Fruit fly (Drosophila melanogaster): ENCODE measurements around the gene Ccdc39.

Gene Ccdc39

DNA sequence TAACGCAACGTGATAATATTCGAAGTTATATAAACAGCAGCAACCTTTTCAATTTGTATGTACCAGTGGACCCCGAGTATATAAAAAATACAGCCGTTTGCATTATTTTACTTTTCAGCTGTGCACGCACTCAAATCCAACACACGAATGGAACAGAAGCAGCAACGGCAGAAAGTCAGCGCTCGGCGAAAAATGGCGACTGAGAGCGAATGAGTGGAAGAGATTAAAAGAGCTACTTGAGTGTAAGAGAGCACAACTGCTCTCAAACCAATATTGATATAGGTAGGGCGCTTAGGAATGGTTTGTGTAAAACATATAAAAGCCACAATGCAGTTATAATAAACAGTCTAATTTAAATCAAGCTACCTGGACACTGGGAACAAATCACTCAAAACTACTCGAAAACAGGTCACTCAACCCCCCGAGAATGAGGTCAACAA, 21.8 kb upstream of the Ccdc39 start (continued):
- TF ChIP-seq CG31224 (GFP tag; IDR thresholded peaks at IDR 0.05) (no peak), CG9876 (GFP tag; optimal IDR thresholded peaks at IDR 0.05) (peak; percentile 30), BEAF-32 (GFP tag; optimal IDR thresholded peaks at IDR 0.05) (no peak), HLH3B (GFP tag; IDR thresholded peaks at IDR 0.05) (peak; percentile 39; the same call in 1 of the 2 replicates), hb (GFP tag; IDR thresholded peaks at IDR 0.05; ENCODE audit: partially characterized antibody) (no peak), CG2712 (tag; optimal IDR thresholded peaks at IDR 0.05) (peak; percentile 27), CG31388 (GFP tag; optimal IDR thresholded peaks at IDR 0.05) (no peak), fu2 (GFP tag; optimal IDR thresholded peaks at IDR 0.05) (no peak), CG17385 (GFP tag; optimal IDR thresholded peaks at IDR 0.05) (peak; percentile 63), CG6813 (GFP tag; optimal IDR thresholded peaks at IDR 0.05) (peak; percentile 91)

- TF ChIP-seq ac (GFP tag; optimal IDR thresholded peaks at IDR 0.05) (no peak), CG10274 (GFP tag; optimal IDR thresholded peaks at IDR 0.05) (peak; percentile 44), Gsc (GFP tag; IDR thresholded peaks at IDR 0.05) (no peak), CG2889 (GFP tag; IDR thresholded peaks at IDR 0.05) (0 out of 3 replicates have a peak, but pooled peaks have one; percentile 6), CG12391 (tag; optimal IDR thresholded peaks at IDR 0.05) (peak; percentile 84), Oli (tag; optimal IDR thresholded peaks at IDR 0.05) (peak; percentile 70), CG6654 (GFP tag; optimal IDR thresholded peaks at IDR 0.05) (peak; percentile 25), ash1 (GFP tag; optimal IDR thresholded peaks at IDR 0.05) (no peak), Kr (GFP tag; optimal IDR thresholded peaks at IDR 0.05) (no peak), sna (GFP tag; IDR thresholded peaks at IDR 0.05; ENCODE audit: partially characterized antibody) (0 out of 2 replicates have a peak, but pooled peaks have one; percentile 19), ttk (GFP tag; IDR thresholded peaks at IDR 0.05) (peak; percentile 48), pum (GFP tag; optimal IDR thresholded peaks at IDR 0.05) (peak; percentile 14), CG31441 (GFP tag; IDR thresholded peaks at IDR 0.05) (peak; percentile 85), Dll (GFP tag; IDR thresholded peaks at IDR 0.05; ENCODE audit: partially characterized antibody) (no peak), CG3281 (GFP tag; optimal IDR thresholded peaks at IDR 0.05) (peak; percentile 51), CG14667 (GFP tag; IDR thresholded peaks at IDR 0.05) (peak; percentile 49; the same call in 1 of the 2 replicates), wek (GFP tag; optimal IDR thresholded peaks at IDR 0.05) (no peak), eyg (GFP tag; optimal IDR thresholded peaks at IDR 0.05) (peak; percentile 11), CG15601 (tag; optimal IDR thresholded peaks at IDR 0.05) (peak; percentile 69), CG10267 (tag; optimal IDR thresholded peaks at IDR 0.05) (peak; percentile 71), wor (GFP tag; IDR thresholded peaks at IDR 0.05) (peak; percentile 44; the same call in 1 of the 2 replicates), sr (GFP tag; IDR thresholded peaks at IDR 0.05) (peak; percentile 56; the same call in 2 of the 3 replicates), PHDP (tag; optimal IDR thresholded peaks at IDR 0.05) (peak; percentile 78), CG7372 (GFP tag; IDR thresholded peaks at IDR 0.05) (0 out of 2 replicates have a peak, but pooled peaks have one; percentile 40), BtbVII (GFP tag; optimal IDR thresholded peaks at IDR 0.05) (peak; percentile 70), unc-4 (GFP tag; IDR thresholded peaks at IDR 0.05; ENCODE audit: partially characterized antibody) (no peak), ewg (GFP tag; optimal IDR thresholded peaks at IDR 0.05) (peak; percentile 29), nerfin-1 (tag; optimal IDR thresholded peaks at IDR 0.05) (peak; percentile 41), CG15514 (GFP tag; optimal IDR thresholded peaks at IDR 0.05) (peak; percentile 26), peb (GFP tag; IDR thresholded peaks at IDR 0.05) (no peak), D19A (tag; optimal IDR thresholded peaks at IDR 0.05) (peak; percentile 62), Vsx1 (GFP tag; optimal IDR thresholded peaks at IDR 0.05) (no peak), CG30403 (GFP tag; optimal IDR thresholded peaks at IDR 0.05) (peak; percentile 26), Atf-2 (GFP tag; optimal IDR thresholded peaks at IDR 0.05) (no peak), CG2875 (GFP tag; optimal IDR thresholded peaks at IDR 0.05) (peak; percentile 46), Atf6 (GFP tag; IDR thresholded peaks at IDR 0.05) (peak; percentile 35; the same call in 1 of the 2 replicates)
These were observed 20.5 kb upstream of the Ccdc39 start for dm6 chr3R:4804828-4805707.
